Fruit fly (Drosophila melanogaster) whole organism: ENCODE results near the gene CG7149.
A peak's percentile ranks its signal among the peaks of the same experiment; 100 is the strongest.
"Not testable (repeated sequence)": the region's sequence is repeated elsewhere in the genome, so short reads cannot be mapped to it uniquely, and the experiment has no call there.

Experiments used
- CG8478 ChIP-seq: fragments of >200 bp; optimal IDR thresholded peaks from 2 replicates; lab custom pipeline; 2018; ENCODE audit warnings: inconsistent platforms
- Dll ChIP-seq: fragments of >200 bp; optimal IDR thresholded peaks from 2 replicates; lab custom pipeline; 2017
- EcR ChIP-seq, 2 experiments: fragments of >200 bp; optimal IDR thresholded peaks; 2 replicates each; lab custom pipeline; 2017; ENCODE audit warnings: missing biosample characterization in 2 of 2, missing genetic modification characterization in 2 of 2, missing genetic modification reagents in 2 of 2
- pan ChIP-seq: fragments of >200 bp; optimal IDR thresholded peaks from 2 replicates; lab custom pipeline; 2017
- psq ChIP-seq: fragments of >200 bp; optimal IDR thresholded peaks from 2 replicates; lab custom pipeline; 2017
- usp ChIP-seq: fragments of >200 bp; optimal IDR thresholded peaks from 2 replicates; lab custom pipeline; 2017; ENCODE audit warnings: missing biosample characterization, missing genetic modification characterization, mixed read lengths

CG7149 gene

dm6 chr2L:7753874-7754273 is 36.5 kb downstream of the CG7149 start, which contains the start of gene CG46025:
Gene CG46025, plus strand, starts transcription at chr2L:7754174.
- TF ChIP-seq usp (GFP tag; lab: Kevin White, UChicago): no peak
- no peak for TF ChIP-seq CG8478 (lab: Kevin White, UChicago)
- no peak for TF ChIP-seq pan (lab: Kevin White, UChicago)
- TF ChIP-seq psq: no peak
- no peak for TF ChIP-seq EcR (GFP tag; optimal IDR thresholded peaks at IDR 0.05; lab: Kevin White, UChicago)
- no peak for TF ChIP-seq Dll (lab: Kevin White, UChicago)

dm6 chr2L:7753086-7753485 is 37.3 kb downstream of the CG7149 start, which contains the start of gene CG7203:
Gene CG7203, minus strand, starts transcription at chr2L:7753186.
- TF ChIP-seq Dll (lab: Kevin White, UChicago) (no peak), psq (no peak), CG8478 (lab: Kevin White, UChicago) (no peak)

dm6 chr2L:7750631-7751161 is 39.7 kb downstream of the CG7149 start:
- TF ChIP-seq EcR (GFP tag; optimal IDR thresholded peaks at IDR 0.05; lab: Kevin White, UChicago): peak in 1 of 2 experiments; percentile 72
- TF ChIP-seq pan (lab: Kevin White, UChicago): no peak
- no peak for TF ChIP-seq usp (GFP tag; lab: Kevin White, UChicago)
- TF ChIP-seq CG8478 (lab: Kevin White, UChicago): no peak

- no peak for TF ChIP-seq Dll (lab: Kevin White, UChicago)
- no peak for TF ChIP-seq usp (GFP tag; lab: Kevin White, UChicago)
- TF ChIP-seq psq: no peak
- TF ChIP-seq EcR (GFP tag; optimal IDR thresholded peaks at IDR 0.05; lab: Kevin White, UChicago): no peak
- TF ChIP-seq CG8478 (lab: Kevin White, UChicago): no peak
- TF ChIP-seq pan (lab: Kevin White, UChicago): no peak
These were observed 43.4 kb downstream of the CG7149 start, which contains the start of gene ATPsynGL for dm6 chr2L:7746975-7747374. Gene ATPsynGL, plus strand, starts transcription at chr2L:7747275.

dm6 chr2L:7744739-7745138 is 45.6 kb downstream of the CG7149 start, which contains the start of gene CG7214:
Gene CG7214, minus strand, starts transcription at chr2L:7744839.
- no peak for TF ChIP-seq CG8478 (lab: Kevin White, UChicago)
- no peak for TF ChIP-seq usp (GFP tag; lab: Kevin White, UChicago)
- no peak for TF ChIP-seq Dll (lab: Kevin White, UChicago)
- TF ChIP-seq pan (lab: Kevin White, UChicago): no peak
- TF ChIP-seq EcR (GFP tag; optimal IDR thresholded peaks at IDR 0.05; lab: Kevin White, UChicago): no peak
- no peak for TF ChIP-seq psq

dm6 chr2L:7744208-7744607 is 46.1 kb downstream of the CG7149 start:
- TF ChIP-seq usp (GFP tag; lab: Kevin White, UChicago) (no peak), EcR (GFP tag; optimal IDR thresholded peaks at IDR 0.05; lab: Kevin White, UChicago) (no peak), CG8478 (lab: Kevin White, UChicago) (no peak)

dm6 chr2L:7741437-7741836 is 48.9 kb downstream of the CG7149 start, which contains the start of gene Acp1:
Gene Acp1, minus strand, starts transcription at chr2L:7741537.
- TF ChIP-seq EcR (GFP tag; optimal IDR thresholded peaks at IDR 0.05; lab: Kevin White, UChicago): no peak
- TF ChIP-seq CG8478 (lab: Kevin White, UChicago): no peak
- no peak for TF ChIP-seq usp (GFP tag; lab: Kevin White, UChicago)
- TF ChIP-seq psq: no peak
- TF ChIP-seq Dll (lab: Kevin White, UChicago): no peak
- TF ChIP-seq pan (lab: Kevin White, UChicago): no peak

dm6 chr2L:7738709-7739108 is 51.6 kb downstream of the CG7149 start, which contains the start of gene CG31904:
Gene CG31904, minus strand, starts transcription at chr2L:7738809.
- TF ChIP-seq EcR (GFP tag; optimal IDR thresholded peaks at IDR 0.05; lab: Kevin White, UChicago); psq; pan (lab: Kevin White, UChicago): not testable (repeated sequence)
